Fruit fly (Drosophila melanogaster) whole organism, wandering third instar larva: ENCODE data around the gene CG12531.

Experiments
- Hnf4 ChIP-seq: fragments of 200-800 bp; sonication (Bioruptor generic); optimal IDR thresholded peaks from 2 replicates; lab custom pipeline; 2016; ENCODE audit warnings: missing biosample characterization, mild to moderate bottlenecking, missing genetic modification characterization
- Hr78 ChIP-seq: fragments of >200 bp; optimal IDR thresholded peaks from 2 replicates; lab custom pipeline; 2017; ENCODE audit warnings: missing biosample characterization, missing genetic modification characterization
- Vsx2 ChIP-seq: fragments of 200-300, 225-300 bp; sonication (Bioruptor generic); optimal IDR thresholded peaks from 2 replicates; lab custom pipeline; 2018; ENCODE audit warnings: missing biosample characterization, missing genetic modification characterization; ENCODE audit not compliant: partially characterized antibody
- jim ChIP-seq: fragments of 175-275, 200-325 bp; sonication (Bioruptor generic); optimal IDR thresholded peaks from 2 replicates; lab custom pipeline; 2016; ENCODE audit warnings: missing biosample characterization, mild to moderate bottlenecking, missing genetic modification characterization

dm6 chrX:19704083-19704482 is 14.6 kb upstream of the CG12531 start, which contains the start of the genes CG14230 and CG14232:
- no peak for TF ChIP-seq Vsx2 (GFP tag; lab: Kevin White, UChicago)
- TF ChIP-seq Hnf4 (GFP tag; lab: Kevin White, UChicago) = no peak
- no peak for TF ChIP-seq jim (GFP tag; lab: Kevin White, UChicago)
- no peak for TF ChIP-seq Hr78
